Fruit fly (Drosophila melanogaster): Measurements from ENCODE around the gene CG8539.

DNA sequence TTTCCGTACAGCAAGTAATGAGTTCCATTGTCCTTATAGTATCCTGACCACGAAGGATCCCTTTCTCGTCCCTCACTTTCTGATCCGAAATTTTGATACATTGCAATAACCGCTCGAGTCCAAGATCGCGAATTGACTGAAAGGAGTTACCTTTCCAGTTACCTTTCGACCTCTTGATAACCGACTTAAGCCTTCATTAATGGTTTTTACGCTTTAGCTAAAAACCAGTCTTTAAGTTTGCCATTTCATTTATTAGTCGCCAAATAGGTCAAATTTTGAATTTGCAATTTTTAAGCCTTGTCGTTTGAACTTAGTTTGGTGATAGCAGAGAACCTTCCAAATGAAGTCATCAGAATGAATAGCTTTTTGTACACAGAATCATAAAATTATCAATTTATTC is 43.7 kb upstream of the CG8539 start, which contains the start of gene CG32376:
- TF ChIP-seq ttk (optimal IDR thresholded peaks at IDR 0.05) = no peak
- TF ChIP-seq psq (optimal IDR thresholded peaks at IDR 0.05) = no peak
- TF ChIP-seq h (optimal IDR thresholded peaks at IDR 0.05) = no peak
- no peak for TF ChIP-seq Sin3A (optimal IDR thresholded peaks at IDR 0.05)
- no peak for TF ChIP-seq Myc (optimal IDR thresholded peaks at IDR 0.05)
